Worm (Caenorhabditis elegans): ENCODE measurements around the gene F46B3.7.

F46B3.7 gene

DNA sequence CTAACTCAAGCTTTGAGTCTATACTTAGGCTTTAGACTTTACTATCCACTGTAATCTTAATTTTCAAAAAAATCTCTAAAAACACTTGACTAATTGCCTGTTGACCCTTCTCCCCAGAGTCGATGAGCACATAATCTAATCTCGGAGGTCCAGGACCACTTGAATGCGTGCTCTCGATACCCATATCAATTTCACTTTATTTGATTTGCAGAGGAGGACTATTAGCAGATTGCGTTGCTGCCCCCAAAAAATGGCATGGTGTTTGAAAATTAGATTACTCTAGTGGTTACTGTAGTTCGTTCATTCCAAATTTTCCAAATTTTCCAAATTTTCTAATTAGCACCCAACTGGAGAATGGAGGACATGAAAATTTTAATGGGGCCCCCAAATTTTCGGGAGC lies 26.9 kb upstream of the F46B3.7 start:
- TF ChIP-seq mab-9 (GFP tag; IDR thresholded peaks at IDR 0.05) (0 out of 2 replicates have a peak, but pooled peaks have one; percentile 10), fkh-8 (tag; optimal IDR thresholded peaks at IDR 0.05) (no peak), alr-1 (tag; optimal IDR thresholded peaks at IDR 0.05; ENCODE audit: borderline replicate concordance) (no peak), lin-39 (tag; optimal IDR thresholded peaks at IDR 0.05) (no peak), ceh-8 (GFP tag; optimal IDR thresholded peaks at IDR 0.05) (no peak), ceh-63 (GFP tag; optimal IDR thresholded peaks at IDR 0.05) (no peak), fkh-4 (tag; optimal IDR thresholded peaks at IDR 0.05; ENCODE audit: borderline replicate concordance) (no peak), ces-1 (GFP tag; optimal IDR thresholded peaks at IDR 0.05) (no peak), unc-30 (tag; optimal IDR thresholded peaks at IDR 0.05) (no peak)

ce11 chrV:20641896-20642295 lies 23.4 kb upstream of the F46B3.7 start, which contains the start of gene srxa-15:
srxa-15 (plus strand) TSS chrV:20642196.
- TF ChIP-seq mab-9 (GFP tag; IDR thresholded peaks at IDR 0.05) (no peak), fkh-8 (tag; optimal IDR thresholded peaks at IDR 0.05) (peak; percentile 7), hlh-4 (tag; optimal IDR thresholded peaks at IDR 0.05) (peak; percentile 60), nhr-237 (tag; optimal IDR thresholded peaks at IDR 0.05) (no peak)

DNA sequence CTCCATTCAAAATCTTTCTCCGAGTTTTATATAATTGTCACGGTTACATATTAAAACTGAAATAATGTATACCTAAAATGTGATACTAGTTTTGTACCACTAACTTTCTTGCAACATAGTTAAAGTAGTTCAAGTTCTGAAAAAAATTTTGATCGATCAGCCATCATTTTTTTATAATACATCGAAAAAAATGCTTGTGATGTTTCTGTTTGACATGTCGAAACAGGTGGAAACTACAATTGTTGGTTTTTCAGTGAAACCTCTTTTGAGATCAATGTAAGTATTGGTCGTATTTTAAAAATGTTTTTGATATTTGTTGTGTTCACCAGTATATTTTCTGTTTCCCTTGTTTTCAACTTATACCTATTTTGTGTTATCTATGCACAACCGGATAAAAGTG lies 20.8 kb upstream of the F46B3.7 start, which contains the start of gene srxa-14:
TSS of gene srxa-14 (plus strand) at position 301 of the 400 bp plus-strand sequence.
- TF ChIP-seq jun-1 (tag; optimal IDR thresholded peaks at IDR 0.05) (no peak), mep-1 (tag; optimal IDR thresholded peaks at IDR 0.05) (no peak), nhr-237 (tag; optimal IDR thresholded peaks at IDR 0.05) (no peak), grh-1 (GFP tag; IDR thresholded peaks at IDR 0.05) (no peak), unc-62 (GFP tag; optimal IDR thresholded peaks at IDR 0.05) (no peak), isw-1 (GFP tag; IDR thresholded peaks at IDR 0.05) (no peak), C34B4.2 (tag; optimal IDR thresholded peaks at IDR 0.05) (no peak), zip-4 (GFP tag; optimal IDR thresholded peaks at IDR 0.05) (no peak), aha-1 (tag; optimal IDR thresholded peaks at IDR 0.05) (no peak), swsn-7 (tag; optimal IDR thresholded peaks at IDR 0.05) (no peak), hpl-2 (GFP tag; optimal IDR thresholded peaks at IDR 0.05) (no peak), egl-13 (tag; optimal IDR thresholded peaks at IDR 0.05) (no peak)

- TF ChIP-seq efl-1 (optimal IDR thresholded peaks at IDR 0.05) = no peak
- peak in 1 of 2 experiments; percentile 1 for TF ChIP-seq efl-1 (GFP tag; optimal IDR thresholded peaks at IDR 0.05 in 1 of 2)
- no peak for TF ChIP-seq lin-35 (GFP tag; optimal IDR thresholded peaks at IDR 0.05)
- no peak for TF ChIP-seq pax-3 (tag; optimal IDR thresholded peaks at IDR 0.05)
These were observed 19.8 kb upstream of the F46B3.7 start, which contains the start of gene Y44A6B.3 for ce11 chrV:20638344-20638743. Y44A6B.3 (minus strand) TSS chrV:20638444.

DNA sequence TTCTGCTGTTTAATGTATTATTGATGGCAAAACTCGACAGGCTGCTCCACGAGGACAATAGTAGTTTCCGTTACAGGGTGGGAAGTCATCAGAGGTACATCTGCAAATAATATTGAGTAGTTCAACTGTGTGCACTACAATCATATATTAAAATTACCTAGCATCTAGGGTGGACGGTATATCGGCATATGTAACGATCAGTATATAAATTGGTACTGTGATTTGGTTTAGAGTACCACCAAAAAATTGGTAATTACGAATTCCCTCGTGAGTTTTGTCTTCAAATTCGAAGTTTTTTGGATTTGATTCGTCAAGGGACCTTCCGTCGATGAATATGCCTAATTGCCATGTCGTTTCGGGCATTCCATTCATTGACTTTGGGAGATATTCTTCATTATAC lies 18.3 kb upstream of the F46B3.7 start, which contains the start of gene ttr-13:
TSS of gene ttr-13 (minus strand) at position 101 of the 400 bp plus-strand sequence.
- TF ChIP-seq jun-1 (tag; optimal IDR thresholded peaks at IDR 0.05) (no peak), pag-3 (tag; optimal IDR thresholded peaks at IDR 0.05; ENCODE audit: borderline replicate concordance, insufficient read depth) (no peak)

ce11 chrV:20634330-20634729 lies 15.8 kb upstream of the F46B3.7 start, which contains the start of gene F46B3.16:
F46B3.16 (plus strand) TSS chrV:20634630.
- TF ChIP-seq nhr-84 (tag; optimal IDR thresholded peaks at IDR 0.05) (no peak), ceh-8 (GFP tag; optimal IDR thresholded peaks at IDR 0.05) (no peak), lin-14 (GFP tag; optimal IDR thresholded peaks at IDR 0.05) (no peak), lin-39 (tag; optimal IDR thresholded peaks at IDR 0.05) (no peak), nhr-11 (tag; optimal IDR thresholded peaks at IDR 0.05) (no peak), dpl-1 (GFP tag; optimal IDR thresholded peaks at IDR 0.05) (no peak), nhr-71 (tag; optimal IDR thresholded peaks at IDR 0.05) (no peak), mab-9 (GFP tag; IDR thresholded peaks at IDR 0.05) (no peak), ceh-63 (GFP tag; optimal IDR thresholded peaks at IDR 0.05) (no peak), ztf-4 (tag; optimal IDR thresholded peaks at IDR 0.05) (no peak), fkh-10 (GFP tag; optimal IDR thresholded peaks at IDR 0.05) (no peak), grh-1 (GFP tag; IDR thresholded peaks at IDR 0.05) (no peak), Y116A8C.19 (tag; optimal IDR thresholded peaks at IDR 0.05; ENCODE audit: borderline replicate concordance) (no peak), hlh-17 (GFP tag; optimal IDR thresholded peaks at IDR 0.05; ENCODE audit: borderline replicate concordance) (no peak), mep-1 (tag; optimal IDR thresholded peaks at IDR 0.05) (no peak), fkh-8 (tag; optimal IDR thresholded peaks at IDR 0.05) (no peak), xbp-1 (tag; optimal IDR thresholded peaks at IDR 0.05) (no peak), elt-2 (tag; optimal IDR thresholded peaks at IDR 0.05) (no peak), ces-1 (GFP tag; optimal IDR thresholded peaks at IDR 0.05) (no peak), zag-1 (tag; optimal IDR thresholded peaks at IDR 0.05) (no peak)

Measured in whole organism, L1 larva.